Fruit fly (Drosophila melanogaster) whole organism, prepupa: ENCODE measurements around the gene LManII.

ENCODE experiments used
- CG15336 ChIP-seq: fragments of 200-800 bp; sonication (Bioruptor generic); IDR thresholded peaks from 2 replicates; pipeline ENCODE4 v1.3.6; 2022; ENCODE audit warnings: missing biosample characterization, missing genetic modification characterization
- CG6276 ChIP-seq: fragments of 200-800 bp; sonication (Bioruptor generic); optimal IDR thresholded peaks from 2 replicates; lab custom pipeline; 2017; ENCODE audit warnings: missing biosample characterization, mild to moderate bottlenecking, missing genetic modification characterization
- CG6854 ChIP-seq: fragments of 200-800 bp; sonication (Bioruptor generic); optimal IDR thresholded peaks from 2 replicates; lab custom pipeline; 2017; ENCODE audit warnings: missing biosample characterization, mild to moderate bottlenecking, missing genetic modification characterization
- Hr38 ChIP-seq: sonication (Bioruptor generic); optimal IDR thresholded peaks from 2 replicates; lab custom pipeline; 2016; ENCODE audit warnings: missing biosample characterization, missing genetic modification characterization
- Lpt ChIP-seq: fragments of 200-800 bp; sonication (Bioruptor generic); optimal IDR thresholded peaks from 3 replicates; lab custom pipeline; 2016; ENCODE audit warnings: missing biosample characterization, missing genetic modification characterization
- Sox102F ChIP-seq: fragments of 200-800 bp; sonication (Bioruptor generic); optimal IDR thresholded peaks from 2 replicates; lab custom pipeline; 2016; ENCODE audit warnings: missing biosample characterization, mild to moderate bottlenecking, missing genetic modification characterization
- dac ChIP-seq: fragments of 200-800 bp; sonication (Bioruptor generic); optimal IDR thresholded peaks from 2 replicates; lab custom pipeline; 2017; ENCODE audit warnings: missing biosample characterization, mild to moderate bottlenecking, missing genetic modification characterization
- eg ChIP-seq: fragments of 200-800 bp; sonication (Bioruptor generic); IDR thresholded peaks from 3 replicates; pipeline ENCODE4 v1.3.6; 2022; ENCODE audit warnings: missing biosample characterization, missing genetic modification characterization
- esn ChIP-seq: fragments of 200-800 bp; sonication (Bioruptor generic); optimal IDR thresholded peaks from 2 replicates; lab custom pipeline; 2016; ENCODE audit warnings: missing biosample characterization, mild to moderate bottlenecking, missing genetic modification characterization, moderate library complexity
- fd59A ChIP-seq: fragments of 200-800 bp; sonication (Bioruptor generic); optimal IDR thresholded peaks from 2 replicates; lab custom pipeline; 2017; ENCODE audit warnings: missing biosample characterization, mild to moderate bottlenecking, missing genetic modification characterization, missing genetic modification reagents

dm6 chr2L:10422643-10423606 is 34.5 kb upstream of the LManII start, which contains the start of the genes pie and Wdfy2:
- no peak for TF ChIP-seq dac (GFP tag; lab: Kevin White, UChicago)
- TF ChIP-seq fd59A (GFP tag; lab: Kevin White, UChicago), result no peak
- no peak for TF ChIP-seq Sox102F (GFP tag; lab: Kevin White, UChicago)
- no peak for TF ChIP-seq CG15336 (GFP tag; lab: Robert Waterston, UW)
- TF ChIP-seq eg (GFP tag; lab: Robert Waterston, UW), result no peak
- TF ChIP-seq CG6854 (GFP tag; lab: Kevin White, UChicago), result no peak
- no peak for TF ChIP-seq Hr38 (GFP tag; lab: Kevin White, UChicago)
- no peak for TF ChIP-seq esn (GFP tag; lab: Kevin White, UChicago)
- TF ChIP-seq CG6276, result no peak
- TF ChIP-seq Lpt (GFP tag; lab: Kevin White, UChicago), result no peak
